Worm (Caenorhabditis elegans) whole organism, L2 larva: ENCODE results near the gene nspd-6.

Experiments
- C34F6.9 ChIP-seq: fragments of 150-350 bp; optimal IDR thresholded peaks from 2 replicates; lab custom pipeline; 2014; ENCODE audit warnings: missing biosample characterization, missing genetic modification characterization
- elt-3 ChIP-seq: sonication (generic microtip); optimal IDR thresholded peaks from 2 replicates; lab custom pipeline; 2017; ENCODE audit warnings: missing biosample characterization, missing genetic modification characterization
- lin-39 ChIP-seq: fragments of 150-350 bp; optimal IDR thresholded peaks from 2 replicates; lab custom pipeline; 2014; ENCODE audit warnings: missing biosample characterization, missing genetic modification reagents, missing genetic modification characterization
- nhr-11 ChIP-seq: fragments of 150-350 bp; optimal IDR thresholded peaks from 2 replicates; lab custom pipeline; 2014; ENCODE audit warnings: missing biosample characterization, missing genetic modification characterization
- nhr-129 ChIP-seq: fragments of 150-350 bp; optimal IDR thresholded peaks from 2 replicates; lab custom pipeline; 2014; ENCODE audit warnings: missing biosample characterization, missing genetic modification characterization
- nhr-23 ChIP-seq: fragments of 150-350 bp; optimal IDR thresholded peaks from 2 replicates; lab custom pipeline; 2014; ENCODE audit warnings: missing biosample characterization, missing genetic modification reagents, missing genetic modification characterization
- nhr-6 ChIP-seq: fragments of 150-350 bp; optimal IDR thresholded peaks from 2 replicates; lab custom pipeline; 2014; ENCODE audit warnings: missing biosample characterization, missing genetic modification characterization
- nhr-77 ChIP-seq: fragments of 150-350 bp; optimal IDR thresholded peaks from 2 replicates; lab custom pipeline; 2014; ENCODE audit warnings: missing biosample characterization, missing genetic modification characterization
- peb-1 ChIP-seq: fragments of 150-350 bp; optimal IDR thresholded peaks from 2 replicates; lab custom pipeline; 2014; ENCODE audit warnings: missing biosample characterization, missing genetic modification characterization
- sem-4 ChIP-seq: fragments of 150-350 bp; optimal IDR thresholded peaks from 2 replicates; lab custom pipeline; 2014; ENCODE audit warnings: missing biosample characterization, missing genetic modification reagents, missing genetic modification characterization
- unc-55 ChIP-seq: fragments of 150-350 bp; sonication (generic microtip); optimal IDR thresholded peaks from 3 replicates; lab custom pipeline; 2014; ENCODE audit warnings: missing biosample characterization, missing genetic modification reagents, missing genetic modification characterization
- unc-62 ChIP-seq: fragments of 150-350 bp; optimal IDR thresholded peaks from 2 replicates; lab custom pipeline; 2014; ENCODE audit warnings: missing biosample characterization, missing genetic modification reagents, missing genetic modification characterization
- ztf-11 ChIP-seq: sonication (generic microtip); optimal IDR thresholded peaks from 2 replicates; lab custom pipeline; 2017; ENCODE audit warnings: missing biosample characterization, missing genetic modification characterization
- ztf-4 ChIP-seq: fragments of 150-350 bp; optimal IDR thresholded peaks from 2 replicates; lab custom pipeline; 2014; ENCODE audit warnings: missing biosample characterization, missing genetic modification characterization

DNA sequence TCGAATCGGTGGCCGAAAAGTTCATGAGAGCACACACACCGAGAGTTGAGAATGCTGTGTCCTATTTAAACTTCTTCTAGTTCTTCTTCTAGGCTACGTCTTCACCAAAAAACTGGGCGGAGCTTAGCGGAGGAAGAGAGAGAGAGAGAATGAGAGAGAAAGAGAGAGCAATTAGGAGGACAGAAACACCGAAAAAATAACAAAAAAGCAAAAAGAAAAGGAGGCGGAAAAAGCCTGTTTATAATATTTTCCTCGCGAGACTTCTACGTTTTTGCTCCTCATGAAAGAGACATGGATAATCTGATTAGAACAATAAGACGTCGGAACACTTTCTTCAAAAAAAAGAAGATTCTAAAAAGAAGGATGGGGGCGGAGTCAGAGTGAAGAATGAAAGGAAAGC is 43.5 kb downstream of the nspd-6 start, which contains the start of gene tkr-3:
- TF ChIP-seq nhr-77 (no peak), ztf-4 (tag; lab: Kevin White, UChicago) (no peak), peb-1 (no peak), unc-62 (GFP tag; lab: Kevin White, UChicago) (no peak), nhr-23 (tag; lab: Kevin White, UChicago) (no peak), nhr-11 (tag; lab: Kevin White, UChicago) (no peak), unc-55 (GFP tag; lab: Kevin White, UChicago) (no peak), elt-3 (tag; lab: Kevin White, UChicago) (no peak), lin-39 (no peak), nhr-129 (tag; lab: Kevin White, UChicago) (no peak), ztf-11 (tag; lab: Kevin White, UChicago) (no peak), sem-4 (tag; lab: Kevin White, UChicago) (no peak), C34F6.9 (tag; lab: Kevin White, UChicago) (no peak), nhr-6 (tag; lab: Kevin White, UChicago) (no peak)
